Fruit fly (Drosophila melanogaster) whole organism, wandering third instar larva: Measurements from ENCODE around the gene CG12692.

Experiments used
- CG32264 ChIP-seq: fragments of 200-800 bp; sonication (Bioruptor generic); optimal IDR thresholded peaks from 2 replicates; lab custom pipeline; 2016; ENCODE audit warnings: missing biosample characterization, missing genetic modification characterization
- HLH106 ChIP-seq: fragments of 200-800 bp; optimal IDR thresholded peaks from 3 replicates; lab custom pipeline; 2019; ENCODE audit warnings: missing biosample characterization, mild to moderate bottlenecking, missing genetic modification characterization, moderate library complexity
- Hr78 ChIP-seq: fragments of >200 bp; optimal IDR thresholded peaks from 2 replicates; lab custom pipeline; 2017; ENCODE audit warnings: missing biosample characterization, missing genetic modification characterization
- N ChIP-seq: fragments of >200 bp; optimal IDR thresholded peaks from 2 replicates; lab custom pipeline; 2018; ENCODE audit warnings: missing biosample characterization, missing external identifiers, missing genetic modification characterization
- br ChIP-seq: fragments of 200-800 bp; sonication (Bioruptor generic); optimal IDR thresholded peaks from 2 replicates; lab custom pipeline; 2016; ENCODE audit warnings: missing biosample characterization, missing genetic modification characterization
- fru ChIP-seq: fragments of 200-800 bp; sonication (Bioruptor generic); optimal IDR thresholded peaks from 3 replicates; lab custom pipeline; 2016; ENCODE audit warnings: missing biosample characterization, mild to moderate bottlenecking, missing genetic modification characterization
- jim ChIP-seq: fragments of 175-275, 200-325 bp; sonication (Bioruptor generic); optimal IDR thresholded peaks from 2 replicates; lab custom pipeline; 2016; ENCODE audit warnings: missing biosample characterization, mild to moderate bottlenecking, missing genetic modification characterization
- pan ChIP-seq: fragments of >200 bp; optimal IDR thresholded peaks from 2 replicates; lab custom pipeline; 2017
- psq ChIP-seq: fragments of 200-800 bp; sonication (Bioruptor generic); optimal IDR thresholded peaks from 3 replicates; lab custom pipeline; 2017; ENCODE audit warnings: missing biosample characterization, mild to moderate bottlenecking, missing genetic modification characterization, moderate library complexity

dm6 chrX:4323911-4324368 lies 21.8 kb upstream of the CG12692 start:
- peak; percentile 76 for TF ChIP-seq br (GFP tag; lab: Kevin White, UChicago)
- peak; percentile 52 for TF ChIP-seq psq
- TF ChIP-seq jim (GFP tag; lab: Kevin White, UChicago): no peak
- no peak for TF ChIP-seq N (GFP tag; lab: Kevin White, UChicago)
- peak; percentile 81 for TF ChIP-seq fru
- no peak for TF ChIP-seq pan (lab: Kevin White, UChicago)
- peak; percentile 77 for TF ChIP-seq HLH106 (tag; lab: Kevin White, UChicago)
- peak; percentile 25 for TF ChIP-seq CG32264 (GFP tag; lab: Kevin White, UChicago)
- TF ChIP-seq Hr78 (GFP tag; lab: Kevin White, UChicago): no peak
